Fruit fly (Drosophila melanogaster): ENCODE results near the gene bnk.

The bnk gene

DNA sequence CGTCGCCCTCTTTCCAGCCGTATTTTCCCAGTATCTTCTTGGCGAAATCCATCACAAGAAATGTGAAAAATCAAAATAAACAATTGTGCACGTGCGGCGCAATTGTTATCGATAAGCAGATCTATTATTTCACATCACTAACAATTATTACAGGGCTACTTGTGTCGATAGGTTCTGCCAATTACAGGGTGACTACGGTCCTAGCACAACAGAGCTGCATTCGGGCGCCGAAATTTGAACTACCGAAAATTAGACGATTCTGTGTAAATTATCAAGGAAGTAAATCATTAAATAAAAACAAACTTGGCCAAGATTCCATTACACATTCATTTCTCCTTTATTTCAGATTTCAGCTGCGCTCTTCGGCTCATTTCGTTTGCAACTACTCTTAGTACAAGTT lies 22.7 kb downstream of the bnk start, which contains the start of gene CG15561 (continued):
- TF ChIP-seq HLH3B (GFP tag; IDR thresholded peaks at IDR 0.05): no peak
- TF ChIP-seq Fer3 (tag; optimal IDR thresholded peaks at IDR 0.05): peak; percentile 55
- no peak for TF ChIP-seq E2f1 (GFP tag; IDR thresholded peaks at IDR 0.05)
- peak; percentile 84 for TF ChIP-seq CG1603 (tag; optimal IDR thresholded peaks at IDR 0.05)
- TF ChIP-seq salm (tag; optimal IDR thresholded peaks at IDR 0.05): peak; percentile 35
- TF ChIP-seq CG9609 (GFP tag; optimal IDR thresholded peaks at IDR 0.05): peak; percentile 48
- TF ChIP-seq Camta (GFP tag; optimal IDR thresholded peaks at IDR 0.05): peak; percentile 54
- peak; percentile 42 for TF ChIP-seq CG10654 (GFP tag; optimal IDR thresholded peaks at IDR 0.05)
- no peak for TF ChIP-seq CG7372 (GFP tag; IDR thresholded peaks at IDR 0.05)
- TF ChIP-seq oc (tag; optimal IDR thresholded peaks at IDR 0.05): no peak
- peak; percentile 50 for TF ChIP-seq Bdp1 (GFP tag; optimal IDR thresholded peaks at IDR 0.05)
- TF ChIP-seq CG12942 (GFP tag; optimal IDR thresholded peaks at IDR 0.05): peak; percentile 9
- TF ChIP-seq wdn (GFP tag; IDR thresholded peaks at IDR 0.05): no peak
- no peak for TF ChIP-seq ERR (GFP tag; optimal IDR thresholded peaks at IDR 0.05)
- peak; percentile 59 for TF ChIP-seq MESR4 (GFP tag; optimal IDR thresholded peaks at IDR 0.05)
- peak; percentile 6 for TF ChIP-seq CG13775 (GFP tag; optimal IDR thresholded peaks at IDR 0.05)
- peak; percentile 26 for TF ChIP-seq Antp (GFP tag; optimal IDR thresholded peaks at IDR 0.05)
- peak; percentile 34 for TF ChIP-seq chn (GFP tag; optimal IDR thresholded peaks at IDR 0.05)
- TF ChIP-seq dpn (GFP tag; optimal IDR thresholded peaks at IDR 0.05): peak; percentile 38 to 67
- no peak for TF ChIP-seq repo (GFP tag; optimal IDR thresholded peaks at IDR 0.05)
- TF ChIP-seq CG4424 (GFP tag; optimal IDR thresholded peaks at IDR 0.05): no peak
- peak; percentile 0 for TF ChIP-seq HmgD (GFP tag; optimal IDR thresholded peaks at IDR 0.05)
- TF ChIP-seq Abd-B (GFP tag; optimal IDR thresholded peaks at IDR 0.05): no peak
- TF ChIP-seq CG13894 (tag; optimal IDR thresholded peaks at IDR 0.05): peak; percentile 80
- peak; percentile 13 for TF ChIP-seq fd102C (GFP tag; optimal IDR thresholded peaks at IDR 0.05)
- TF ChIP-seq lab (GFP tag; optimal IDR thresholded peaks at IDR 0.05): no peak
- no peak for TF ChIP-seq CG34224 (GFP tag; IDR thresholded peaks at IDR 0.05; ENCODE audit: partially characterized antibody)
- no peak for TF ChIP-seq esg (GFP tag; conservative IDR thresholded peaks at IDR 0.05)
- no peak for TF ChIP-seq gem (tag; optimal IDR thresholded peaks at IDR 0.05)
- TF ChIP-seq CG15479 (GFP tag; optimal IDR thresholded peaks at IDR 0.05): peak; percentile 97
- TF ChIP-seq CG6689 (GFP tag; IDR thresholded peaks at IDR 0.05): no peak
- no peak for TF ChIP-seq NC2α (GFP tag; optimal IDR thresholded peaks at IDR 0.05)
- peak; percentile 35 for TF ChIP-seq pum (GFP tag; optimal IDR thresholded peaks at IDR 0.05)
- TF ChIP-seq CG1647 (GFP tag; optimal IDR thresholded peaks at IDR 0.05): no peak
- no peak for TF ChIP-seq gsb (GFP tag; IDR thresholded peaks at IDR 0.05)
- TF ChIP-seq croc (GFP tag; conservative IDR thresholded peaks at IDR 0.05): no peak; the same call in 2 of the 3 replicates
- TF ChIP-seq Max (GFP tag; optimal IDR thresholded peaks at IDR 0.05): peak; percentile 84
- TF ChIP-seq CG13296 (GFP tag; optimal IDR thresholded peaks at IDR 0.05): peak; percentile 42
- no peak for TF ChIP-seq CG6175 (GFP tag; IDR thresholded peaks at IDR 0.05)
- TF ChIP-seq Dip2 (GFP tag; IDR thresholded peaks at IDR 0.05): no peak
- peak; percentile 52 for TF ChIP-seq CG15696 (tag; optimal IDR thresholded peaks at IDR 0.05)
- no peak for TF ChIP-seq tna (GFP tag; IDR thresholded peaks at IDR 0.05; ENCODE audit: partially characterized antibody)
- no peak for TF ChIP-seq CG30431 (GFP tag; optimal IDR thresholded peaks at IDR 0.05)
- TF ChIP-seq CG6791 (GFP tag; IDR thresholded peaks at IDR 0.05; ENCODE audit: partially characterized antibody): no peak
- peak; percentile 41 for TF ChIP-seq CG12071 (GFP tag; optimal IDR thresholded peaks at IDR 0.05)
- TF ChIP-seq CG8924 (tag; optimal IDR thresholded peaks at IDR 0.05): peak; percentile 22
- TF ChIP-seq CG12391 (tag; optimal IDR thresholded peaks at IDR 0.05): peak; percentile 33
- no peak for TF ChIP-seq ab (GFP tag; optimal IDR thresholded peaks at IDR 0.05)
- no peak for TF ChIP-seq cg (GFP tag; optimal IDR thresholded peaks at IDR 0.05)
- TF ChIP-seq Ets65A (GFP tag): peak; percentile 91
- peak; percentile 89 for TF ChIP-seq B-H2 (GFP tag; optimal IDR thresholded peaks at IDR 0.05)
- peak; percentile 6 for TF ChIP-seq CG3163 (GFP tag; optimal IDR thresholded peaks at IDR 0.05)
